Worm (Caenorhabditis elegans) whole organism, early embryonic: Measurements from ENCODE around the gene ndx-2.

Experiments used
- ama-1 ChIP-seq: fragments of 150-350 bp; optimal IDR thresholded peaks from 2 replicates; lab custom pipeline; 2014
- flt-1 ChIP-seq: fragments of 200-800 bp; sonication (Bioruptor generic); IDR thresholded peaks from 2 replicates; pipeline ENCODE4 v1.3.6; 2022; ENCODE audit warnings: missing genetic modification characterization, missing compliant biosample characterization
- pes-1 ChIP-seq: fragments of 200-800 bp; sonication (Bioruptor generic); IDR thresholded peaks from 2 replicates; pipeline ENCODE4 v1.3.6; 2022; ENCODE audit warnings: missing genetic modification reagents, missing genetic modification characterization, missing compliant biosample characterization

ce11 chrV:2639035-2639434 is 25.8 kb downstream of the ndx-2 start, which contains the start of gene W02H5.2:
- no peak for TF ChIP-seq flt-1 (GFP tag; lab: Robert Waterston, UW)
- TF ChIP-seq pes-1 (GFP tag; lab: Robert Waterston, UW), result no peak
- no peak for TF ChIP-seq ama-1 (lab: Kevin White, UChicago)
